Fruit fly (Drosophila melanogaster) whole organism, embryonic: ENCODE measurements around the gene Swip-1.

Source experiments
- CG10366 ChIP-seq: fragments of 200-800 bp; sonication (Bioruptor generic); IDR thresholded peaks from 2 replicates; pipeline ENCODE4 v1.3.6; 2022; ENCODE audit warnings: missing biosample characterization, missing genetic modification characterization
- CG10654 ChIP-seq: fragments of 200-800 bp; sonication (Bioruptor generic); optimal IDR thresholded peaks from 2 replicates; lab custom pipeline; 2016; ENCODE audit warnings: missing biosample characterization, missing genetic modification characterization
- CG10979 ChIP-seq: fragments of 200-800 bp; sonication (Bioruptor generic); optimal IDR thresholded peaks from 2 replicates; lab custom pipeline; 2018; ENCODE audit warnings: missing biosample characterization, mild to moderate bottlenecking, missing genetic modification characterization, moderate library complexity
- CG12744 ChIP-seq: fragments of 200-800 bp; sonication (Bioruptor generic); optimal IDR thresholded peaks from 2 replicates; lab custom pipeline; 2016; ENCODE audit warnings: missing biosample characterization, missing genetic modification characterization
- CG13296 ChIP-seq: fragments of 200-800 bp; sonication (Bioruptor generic); optimal IDR thresholded peaks from 3 replicates; lab custom pipeline; 2018; ENCODE audit warnings: missing biosample characterization, mild to moderate bottlenecking, missing genetic modification characterization
- CG1529 ChIP-seq: fragments of 200-800 bp; sonication (Bioruptor generic); optimal IDR thresholded peaks from 3 replicates; lab custom pipeline; 2018; ENCODE audit warnings: missing biosample characterization, missing genetic modification characterization
- CG16815 ChIP-seq: fragments of 200-800 bp; sonication (Bioruptor generic); optimal IDR thresholded peaks from 3 replicates; lab custom pipeline; 2017; ENCODE audit warnings: missing biosample characterization, mild to moderate bottlenecking, missing genetic modification characterization
- CG16863 ChIP-seq: fragments of 200-800 bp; sonication (Bioruptor generic); optimal IDR thresholded peaks from 3 replicates; lab custom pipeline; 2016; ENCODE audit warnings: missing biosample characterization, missing genetic modification characterization
- CG17328 ChIP-seq: fragments of 200-800 bp; sonication (Bioruptor generic); IDR thresholded peaks from 2 replicates; pipeline ENCODE4 v1.3.6; 2022; ENCODE audit warnings: missing biosample characterization, missing genetic modification characterization
- CG17385 ChIP-seq: fragments of 200-800 bp; sonication (Bioruptor generic); optimal IDR thresholded peaks from 3 replicates; lab custom pipeline; 2018; ENCODE audit warnings: missing biosample characterization, mild to moderate bottlenecking, missing genetic modification characterization
- CG1792 ChIP-seq: fragments of 200-800 bp; sonication (Bioruptor generic); optimal IDR thresholded peaks from 2 replicates; lab custom pipeline; 2016; ENCODE audit warnings: missing biosample characterization, missing genetic modification characterization
- CG18476 ChIP-seq: fragments of 200-800 bp; sonication (Bioruptor generic); optimal IDR thresholded peaks from 2 replicates; lab custom pipeline; 2016; ENCODE audit warnings: missing biosample characterization, mild to moderate bottlenecking, missing genetic modification characterization
- CG2712 ChIP-seq: fragments of 200-800 bp; optimal IDR thresholded peaks from 3 replicates; lab custom pipeline; 2019; ENCODE audit warnings: missing biosample characterization, mild to moderate bottlenecking, missing genetic modification characterization, moderate library complexity
- CG32532 ChIP-seq: fragments of 200-800 bp; sonication (Bioruptor generic); IDR thresholded peaks from 2 replicates; pipeline ENCODE4 v1.3.6; 2022; ENCODE audit warnings: missing biosample characterization, missing genetic modification characterization
- CG3281 ChIP-seq: fragments of 200-800 bp; sonication (Bioruptor generic); optimal IDR thresholded peaks from 3 replicates; lab custom pipeline; 2017; ENCODE audit warnings: missing biosample characterization, mild to moderate bottlenecking, missing genetic modification characterization
- CG33557 ChIP-seq: fragments of 200-800 bp; sonication (Bioruptor generic); optimal IDR thresholded peaks from 2 replicates; lab custom pipeline; 2019; ENCODE audit warnings: missing biosample characterization, mild to moderate bottlenecking, missing genetic modification characterization, moderate library complexity
- CG5180 ChIP-seq: fragments of 200-800 bp; sonication (Bioruptor generic); optimal IDR thresholded peaks from 3 replicates; lab custom pipeline; 2017; ENCODE audit warnings: missing biosample characterization, missing genetic modification characterization, mild to moderate bottlenecking, moderate library complexity, missing genetic modification reagents
- CG5245 ChIP-seq: fragments of 200-800 bp; sonication (Bioruptor generic); optimal IDR thresholded peaks from 3 replicates; lab custom pipeline; 2016; ENCODE audit warnings: missing biosample characterization, missing genetic modification characterization
- CG7372 ChIP-seq: fragments of 200-800 bp; sonication (Bioruptor generic); IDR thresholded peaks from 2 replicates; pipeline ENCODE4 v1.3.6; 2022; ENCODE audit warnings: missing biosample characterization, missing genetic modification characterization
- CG8089 ChIP-seq: fragments of 200-800 bp; sonication (Bioruptor generic); optimal IDR thresholded peaks from 3 replicates; lab custom pipeline; 2016; ENCODE audit warnings: missing biosample characterization, missing genetic modification characterization
- CkIIα-i1 ChIP-seq: fragments of 200-800 bp; sonication (Bioruptor generic); IDR thresholded peaks from 2 replicates; pipeline ENCODE4 v1.3.6; 2022; ENCODE audit warnings: missing biosample characterization, missing genetic modification characterization
- Dek ChIP-seq: fragments of 200-800 bp; sonication (Bioruptor generic); optimal IDR thresholded peaks from 3 replicates; lab custom pipeline; 2019; ENCODE audit warnings: missing biosample characterization, mild to moderate bottlenecking, missing genetic modification characterization, moderate library complexity
- HLHmδ ChIP-seq: fragments of 200-800 bp; sonication (Bioruptor generic); optimal IDR thresholded peaks from 2 replicates; lab custom pipeline; 2018; ENCODE audit warnings: missing biosample characterization, mild to moderate bottlenecking, missing genetic modification characterization, moderate library complexity
- HmgZ ChIP-seq: fragments of 200-800 bp; sonication (Bioruptor generic); optimal IDR thresholded peaks from 2 replicates; lab custom pipeline; 2018; ENCODE audit warnings: missing biosample characterization, mild to moderate bottlenecking, missing genetic modification characterization
- NC2β ChIP-seq: fragments of 200-800 bp; sonication (Bioruptor generic); optimal IDR thresholded peaks from 2 replicates; lab custom pipeline; 2016; ENCODE audit warnings: missing biosample characterization, missing genetic modification characterization
- Nf-YC ChIP-seq: fragments of 200-800 bp; optimal IDR thresholded peaks from 3 replicates; lab custom pipeline; 2019; ENCODE audit warnings: missing biosample characterization, mild to moderate bottlenecking, missing genetic modification characterization, moderate library complexity
- Opbp ChIP-seq: fragments of 200-800 bp; sonication (Bioruptor generic); IDR thresholded peaks from 3 replicates; pipeline ENCODE4 v1.3.6; 2022; ENCODE audit warnings: missing biosample characterization, missing genetic modification characterization; ENCODE audit not compliant: partially characterized antibody
- amos ChIP-seq: fragments of 200-800 bp; sonication (Bioruptor generic); IDR thresholded peaks from 2 replicates; pipeline ENCODE4 v1.3.6; 2022; ENCODE audit warnings: missing biosample characterization, missing genetic modification characterization; ENCODE audit not compliant: partially characterized antibody
- ase ChIP-seq: fragments of 200-800 bp; sonication (Bioruptor generic); IDR thresholded peaks from 3 replicates; pipeline ENCODE4 v1.3.6; 2022; ENCODE audit warnings: missing biosample characterization, missing genetic modification characterization
- da ChIP-seq: fragments of 200-800 bp; sonication (Bioruptor generic); optimal IDR thresholded peaks from 2 replicates; lab custom pipeline; 2016; ENCODE audit warnings: missing biosample characterization, missing genetic modification characterization
- danr ChIP-seq: fragments of 200-800 bp; sonication (Bioruptor generic); IDR thresholded peaks from 2 replicates; pipeline ENCODE4 v1.3.6; 2022; ENCODE audit warnings: missing biosample characterization, missing genetic modification characterization
- dm ChIP-seq: fragments of 200-800 bp; sonication (Bioruptor generic); optimal IDR thresholded peaks from 3 replicates; lab custom pipeline; 2016; ENCODE audit warnings: missing biosample characterization, missing genetic modification characterization
- dmrt99B ChIP-seq: fragments of 200-800 bp; sonication (Bioruptor generic); optimal IDR thresholded peaks from 2 replicates; lab custom pipeline; 2018; ENCODE audit warnings: missing biosample characterization, mild to moderate bottlenecking, missing genetic modification characterization, moderate library complexity
- fd64A ChIP-seq: fragments of 200-800 bp; sonication (Bioruptor generic); optimal IDR thresholded peaks from 3 replicates; lab custom pipeline; 2018; ENCODE audit warnings: missing biosample characterization, mild to moderate bottlenecking, missing genetic modification characterization
- gcm2 ChIP-seq: fragments of 200-800 bp; sonication (Bioruptor generic); optimal IDR thresholded peaks from 2 replicates; lab custom pipeline; 2016; ENCODE audit warnings: missing biosample characterization, missing genetic modification characterization
- hb ChIP-seq: fragments of 200-800 bp; sonication (Bioruptor generic); IDR thresholded peaks from 3 replicates; pipeline ENCODE4 v1.3.6; 2022; ENCODE audit warnings: missing biosample characterization, missing genetic modification characterization; ENCODE audit not compliant: partially characterized antibody
- hth ChIP-seq: fragments of >200 bp; optimal IDR thresholded peaks from 2 replicates; lab custom pipeline; 2017; ENCODE audit warnings: inconsistent platforms
- inv ChIP-seq: fragments of 200-800 bp; sonication (Bioruptor generic); IDR thresholded peaks from 2 replicates; pipeline ENCODE4 v1.3.6; 2022; ENCODE audit warnings: missing biosample characterization, missing genetic modification characterization; ENCODE audit not compliant: partially characterized antibody
- klu ChIP-seq: fragments of 200-800 bp; sonication (Bioruptor generic); IDR thresholded peaks from 2 replicates; pipeline ENCODE4 v1.3.6; 2022; ENCODE audit warnings: missing biosample characterization, missing genetic modification characterization
- kni ChIP-seq: fragments of 200-800 bp; sonication (Bioruptor generic); optimal IDR thresholded peaks from 3 replicates; lab custom pipeline; 2017; ENCODE audit warnings: mild to moderate bottlenecking, missing biosample characterization, missing genetic modification reagents, missing genetic modification characterization
- otp ChIP-seq: fragments of 200-800 bp; sonication (Bioruptor generic); IDR thresholded peaks from 3 replicates; pipeline ENCODE4, ENCODE4 v1.3.6; 2022; ENCODE audit warnings: missing biosample characterization, missing genetic modification characterization
- so ChIP-seq: fragments of 200-800 bp; sonication (Bioruptor generic); IDR thresholded peaks from 3 replicates; pipeline ENCODE4 v1.3.6; 2022; ENCODE audit warnings: missing biosample characterization, missing genetic modification characterization
- sqz ChIP-seq: fragments of 200-800 bp; sonication (Bioruptor generic); optimal IDR thresholded peaks from 3 replicates; lab custom pipeline; 2018; ENCODE audit warnings: missing biosample characterization, mild to moderate bottlenecking, missing genetic modification characterization
- sug ChIP-seq: fragments of 200-800 bp; optimal IDR thresholded peaks from 2 replicates; lab custom pipeline; 2019; ENCODE audit warnings: missing biosample characterization, mild to moderate bottlenecking, missing genetic modification characterization, moderate library complexity
- tin ChIP-seq: fragments of 200-800 bp; sonication (Bioruptor generic); optimal IDR thresholded peaks from 3 replicates; lab custom pipeline; 2016; ENCODE audit warnings: missing biosample characterization, missing genetic modification characterization
- trh ChIP-seq: fragments of 200-800 bp; sonication (Bioruptor generic); optimal IDR thresholded peaks from 2 replicates; lab custom pipeline; 2016; ENCODE audit warnings: missing biosample characterization, missing genetic modification characterization
- unc-4 ChIP-seq: fragments of 200-800 bp; sonication (Bioruptor generic); IDR thresholded peaks from 2 replicates; pipeline ENCODE4 v1.3.6; 2022; ENCODE audit warnings: missing biosample characterization, missing genetic modification characterization; ENCODE audit not compliant: partially characterized antibody
- unpg ChIP-seq: fragments of 200-800 bp; sonication (Bioruptor generic); optimal IDR thresholded peaks from 3 replicates; lab custom pipeline; 2018; ENCODE audit warnings: missing biosample characterization, mild to moderate bottlenecking, missing genetic modification characterization, moderate library complexity
- usp ChIP-seq: fragments of >200 bp; optimal IDR thresholded peaks from 2 replicates; lab custom pipeline; 2017; ENCODE audit warnings: missing biosample characterization, missing genetic modification characterization
- vnd ChIP-seq: fragments of 200-800 bp; sonication (Bioruptor generic); IDR thresholded peaks from 3 replicates; pipeline ENCODE4 v1.3.6; 2022; ENCODE audit warnings: missing biosample characterization, missing genetic modification characterization; ENCODE audit not compliant: partially characterized antibody

The Swip-1 gene

dm6 chr2L:18948065-18948723 lies 38.9 kb downstream of the Swip-1 start (continued):
- TF ChIP-seq unpg (GFP tag; lab: Kevin White, UChicago), result peak; percentile 81
- peak; percentile 2 for TF ChIP-seq CG18476 (GFP tag; lab: Kevin White, UChicago)
- no peak for TF ChIP-seq unc-4 (GFP tag; lab: Robert Waterston, UW)
- no peak for TF ChIP-seq CG32532 (GFP tag; lab: Robert Waterston, UW)
- peak; percentile 68 for TF ChIP-seq CG16815 (GFP tag; lab: Kevin White, UChicago)
- TF ChIP-seq sqz (GFP tag; lab: Kevin White, UChicago), result peak; percentile 35
- TF ChIP-seq CG5180 (GFP tag; lab: Kevin White, UChicago), result no peak
- TF ChIP-seq so, result no peak
- no peak for TF ChIP-seq CG1792
- TF ChIP-seq CG1529 (GFP tag; lab: Kevin White, UChicago), result peak; percentile 87
- no peak for TF ChIP-seq CG10366 (GFP tag; lab: Robert Waterston, UW)
- TF ChIP-seq fd64A, result peak; percentile 2
- peak; percentile 33 for TF ChIP-seq CG10654 (GFP tag; lab: Kevin White, UChicago)
- TF ChIP-seq CG33557 (GFP tag; lab: Kevin White, UChicago), result peak; percentile 79
- no peak for TF ChIP-seq CkIIα-i1 (GFP tag; lab: Robert Waterston, UW)
- peak; percentile 62 for TF ChIP-seq CG17385 (GFP tag; lab: Kevin White, UChicago)
- TF ChIP-seq Dek (tag; lab: Kevin White, UChicago), result peak; percentile 63
- TF ChIP-seq CG2712 (tag; lab: Kevin White, UChicago), result peak; percentile 90
- TF ChIP-seq inv (GFP tag; lab: Robert Waterston, UW), result no peak
- peak; percentile 50 for TF ChIP-seq CG17328 (GFP tag; lab: Robert Waterston, UW)
- TF ChIP-seq trh (GFP tag; lab: Kevin White, UChicago), result no peak
- no peak for TF ChIP-seq CG8089 (GFP tag; lab: Kevin White, UChicago)
- peak; percentile 8 for TF ChIP-seq CG5245 (GFP tag; lab: Kevin White, UChicago)
- TF ChIP-seq CG12744, result no peak
- TF ChIP-seq klu (GFP tag; lab: Robert Waterston, UW), result no peak
- TF ChIP-seq CG3281, result peak; percentile 3
- no peak for TF ChIP-seq amos (GFP tag; lab: Robert Waterston, UW)
- TF ChIP-seq danr, result peak; percentile 43; the same call in 1 of the 2 replicates
- 0 out of 2 replicates have a peak, but pooled peaks have one; percentile 16 for TF ChIP-seq CG7372 (GFP tag; lab: Robert Waterston, UW)
- peak; percentile 44 for TF ChIP-seq NC2β (GFP tag; lab: Kevin White, UChicago)
- no peak for TF ChIP-seq usp
- peak; percentile 22 for TF ChIP-seq Nf-YC (tag; lab: Kevin White, UChicago)
- no peak for TF ChIP-seq gcm2 (GFP tag; lab: Kevin White, UChicago)
- TF ChIP-seq tin (GFP tag; lab: Kevin White, UChicago), result peak; percentile 25
- no peak for TF ChIP-seq otp (GFP tag; lab: Robert Waterston, UW)
- TF ChIP-seq HmgZ (tag; lab: Kevin White, UChicago), result peak; percentile 5
- TF ChIP-seq dmrt99B, result peak; percentile 73
- TF ChIP-seq CG16863 (GFP tag; lab: Kevin White, UChicago), result no peak
- no peak for TF ChIP-seq sug
- no peak for TF ChIP-seq hb (GFP tag; lab: Robert Waterston, UW)
- TF ChIP-seq vnd, result no peak
- peak; percentile 86 for TF ChIP-seq CG10979
- no peak for TF ChIP-seq hth
- TF ChIP-seq kni (GFP tag; lab: Kevin White, UChicago), result no peak
- no peak for TF ChIP-seq da (GFP tag; lab: Kevin White, UChicago)
- TF ChIP-seq CG13296 (GFP tag; lab: Kevin White, UChicago), result peak; percentile 49
- no peak for TF ChIP-seq HLHmδ (GFP tag; lab: Kevin White, UChicago)
- TF ChIP-seq dm (GFP tag; lab: Kevin White, UChicago), result no peak
- TF ChIP-seq Opbp (GFP tag; lab: Robert Waterston, UW), result no peak
- TF ChIP-seq ase (GFP tag; lab: Robert Waterston, UW), result no peak
